Worm (Caenorhabditis elegans) whole organism, L4 larva: ENCODE measurements around the gene epg-3.

Experiments
- F10B5.3 ChIP-seq: sonication (generic microtip); optimal IDR thresholded peaks from 2 replicates; lab custom pipeline; 2016; ENCODE audit warnings: mild to moderate bottlenecking, missing genetic modification characterization, missing compliant biosample characterization
- egl-27 ChIP-seq: sonication (generic microtip); optimal IDR thresholded peaks from 3 replicates; lab custom pipeline; 2017; ENCODE audit warnings: missing biosample characterization, missing genetic modification reagents, missing genetic modification characterization
- hlh-30 ChIP-seq: sonication (generic microtip); optimal IDR thresholded peaks from 2 replicates; lab custom pipeline; 2017; ENCODE audit warnings: antibody characterized with exemption, mild to moderate bottlenecking, missing genetic modification characterization, missing compliant biosample characterization; ENCODE audit not compliant: insufficient read depth
- lin-1 ChIP-seq: fragments of 200-800 bp; sonication (Bioruptor generic); IDR thresholded peaks from 2 replicates; pipeline ENCODE4 v1.3.6; 2022; ENCODE audit warnings: missing genetic modification reagents, missing genetic modification characterization, missing compliant biosample characterization
- lin-15B ChIP-seq: fragments of 150-350 bp; sonication (generic microtip); optimal IDR thresholded peaks from 3 replicates; lab custom pipeline; 2014; ENCODE audit warnings: missing biosample characterization, missing genetic modification characterization
- nhr-102 ChIP-seq: sonication (generic microtip); optimal IDR thresholded peaks from 2 replicates; lab custom pipeline; 2016; ENCODE audit warnings: mild to moderate bottlenecking, missing genetic modification characterization, moderate library complexity, missing compliant biosample characterization
- nhr-237 ChIP-seq: sonication (generic microtip); optimal IDR thresholded peaks from 2 replicates; lab custom pipeline; 2017; ENCODE audit warnings: missing biosample characterization, missing genetic modification characterization
- nhr-28 ChIP-seq: fragments of 150-350 bp; optimal IDR thresholded peaks from 2 replicates; lab custom pipeline; 2014; ENCODE audit warnings: missing biosample characterization, missing genetic modification characterization
- pha-4 ChIP-seq, 2 experiments: fragments of 150-350 bp in 1 of 2; fragments of 200-800 bp in 1 of 2; sonication (Bioruptor generic) in 1 of 2; IDR thresholded peaks in 1 of 2; optimal IDR thresholded peaks in 1 of 2; 2 replicates each; pipeline versions ENCODE4 v1.3.6 to Lab custom; 2014 to 2022; ENCODE audit warnings: missing genetic modification characterization in 2 of 2, missing genetic modification reagents in 2 of 2, missing biosample characterization in 1 of 2, missing compliant biosample characterization in 1 of 2
- tag-97 ChIP-seq: fragments of 200-800 bp; sonication (Bioruptor generic); IDR thresholded peaks from 2 replicates; pipeline ENCODE4 v1.3.6; 2022; ENCODE audit warnings: missing genetic modification characterization, missing compliant biosample characterization

ce11 chrIII:12978473-12979174 lies 44.1 kb downstream of the epg-3 start, which contains the start of the genes ubq-2 and frg-1:
- no peak for TF ChIP-seq lin-15B (tag; lab: Kevin White, UChicago)
- peak; percentile 77 for TF ChIP-seq nhr-102
- TF ChIP-seq lin-1 (GFP tag; lab: Robert Waterston, UW) = 0 out of 2 replicates have a peak, but pooled peaks have one; percentile 44
- TF ChIP-seq nhr-28 = peak; percentile 57
- TF ChIP-seq pha-4 (GFP tag; IDR thresholded peaks at IDR 0.05; lab: Robert Waterston, UW) = peak; percentile 64; the same call in 1 of the 2 replicates
- no peak for TF ChIP-seq pha-4 (tag; optimal IDR thresholded peaks at IDR 0.05; lab: Kevin White, UChicago)
- no peak for TF ChIP-seq tag-97
- TF ChIP-seq hlh-30 (tag; lab: Kevin White, UChicago) = peak; percentile 74
- TF ChIP-seq egl-27 (tag; lab: Kevin White, UChicago) = no peak
- TF ChIP-seq F10B5.3 = peak; percentile 2
- no peak for TF ChIP-seq nhr-237 (tag; lab: Kevin White, UChicago)
